Fruit fly (Drosophila melanogaster): ENCODE measurements around the gene hh.
A peak's percentile ranks its signal among the peaks of the same experiment; 100 is the strongest.

Gene hh

dm6 chr3R:23178052-23178591, 36.4 kb upstream of the hh start:
- TF ChIP-seq Abd-B (GFP tag; optimal IDR thresholded peaks at IDR 0.05) (no peak), Jra (GFP tag; optimal IDR thresholded peaks at IDR 0.05) (no peak), h (GFP tag; optimal IDR thresholded peaks at IDR 0.05) (peak; percentile 14), fru (GFP tag; optimal IDR thresholded peaks at IDR 0.05) (no peak)

DNA sequence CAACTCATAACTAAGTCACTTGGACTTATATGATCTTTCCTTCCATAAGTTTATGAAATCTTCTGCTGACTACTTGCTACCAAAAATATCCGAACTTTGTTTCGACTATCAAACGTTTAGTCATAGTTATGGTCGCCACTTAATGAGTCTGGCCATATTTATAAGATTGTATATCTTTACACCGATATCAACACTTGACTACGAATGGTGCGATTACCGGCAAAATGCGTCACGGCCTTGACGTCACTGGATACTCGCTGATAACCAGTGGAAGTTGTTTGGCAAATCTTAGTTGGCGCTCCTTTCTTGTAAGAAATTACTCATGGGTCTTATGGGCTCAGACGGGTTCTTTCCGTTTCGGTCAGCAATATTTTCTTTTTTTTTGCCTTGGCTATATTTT, 35.8 kb upstream of the hh start:
- no peak for TF ChIP-seq Rel (GFP tag; optimal IDR thresholded peaks at IDR 0.05)
- TF ChIP-seq Rel (tag; optimal IDR thresholded peaks at IDR 0.05) = peak; percentile 16
- no peak for TF ChIP-seq CrebA (GFP tag; optimal IDR thresholded peaks at IDR 0.05; ENCODE audit: borderline replicate concordance)

dm6 chr3R:23176445-23177087, 34.9 kb upstream of the hh start:
- TF ChIP-seq HLH106 (tag; optimal IDR thresholded peaks at IDR 0.05) (peak; percentile 33), Jra (GFP tag; optimal IDR thresholded peaks at IDR 0.05) (peak; percentile 42), Dfd (GFP tag; optimal IDR thresholded peaks at IDR 0.05) (no peak), sv (GFP tag; optimal IDR thresholded peaks at IDR 0.05) (peak; percentile 17), Sp1 (GFP tag; optimal IDR thresholded peaks at IDR 0.05) (peak; percentile 39), Abd-B (GFP tag; optimal IDR thresholded peaks at IDR 0.05) (no peak), CrebA (GFP tag; optimal IDR thresholded peaks at IDR 0.05; ENCODE audit: borderline replicate concordance) (no peak), Hnf4 (GFP tag; optimal IDR thresholded peaks at IDR 0.05) (peak; percentile 59), dmrt93B (GFP tag; optimal IDR thresholded peaks at IDR 0.05) (peak; percentile 23), Hr83 (GFP tag; optimal IDR thresholded peaks at IDR 0.05; ENCODE audit: poor library complexity, severe bottlenecking) (peak; percentile 91), GATAd (GFP tag; optimal IDR thresholded peaks at IDR 0.05) (peak; percentile 62), psq (GFP tag; optimal IDR thresholded peaks at IDR 0.05) (peak; percentile 14), jim (GFP tag; optimal IDR thresholded peaks at IDR 0.05) (no peak), br (GFP tag; optimal IDR thresholded peaks at IDR 0.05) (peak; percentile 78), Rel (GFP tag; optimal IDR thresholded peaks at IDR 0.05) (no peak), Rel (tag; optimal IDR thresholded peaks at IDR 0.05) (peak; percentile 5), fru (GFP tag; optimal IDR thresholded peaks at IDR 0.05) (peak; percentile 66), rgr (GFP tag; optimal IDR thresholded peaks at IDR 0.05) (peak; percentile 76), foxo (GFP tag; optimal IDR thresholded peaks at IDR 0.05) (peak in 1 of 2 experiments; percentile 63), OdsH (GFP tag; optimal IDR thresholded peaks at IDR 0.05) (peak; percentile 39), CG32264 (GFP tag; optimal IDR thresholded peaks at IDR 0.05) (peak; percentile 59), CG9705 (GFP tag; optimal IDR thresholded peaks at IDR 0.05) (peak; percentile 20), h (GFP tag; optimal IDR thresholded peaks at IDR 0.05) (peak; percentile 80), usp (GFP tag; optimal IDR thresholded peaks at IDR 0.05) (no peak), woc (GFP tag; optimal IDR thresholded peaks at IDR 0.05) (peak; percentile 7), ey (GFP tag; optimal IDR thresholded peaks at IDR 0.05) (peak; percentile 7), brk (GFP tag; optimal IDR thresholded peaks at IDR 0.05) (no peak)

- TF ChIP-seq Sp1 (GFP tag; optimal IDR thresholded peaks at IDR 0.05) (peak; percentile 97), Rel (GFP tag; optimal IDR thresholded peaks at IDR 0.05) (peak; percentile 83), Rel (tag; optimal IDR thresholded peaks at IDR 0.05) (peak; percentile 79), dl (GFP tag; optimal IDR thresholded peaks at IDR 0.05; ENCODE audit: insufficient read depth in 1 of 2, partially characterized antibody in 2 of 2) (peak in 1 of 2 experiments; percentile 30), br (GFP tag; optimal IDR thresholded peaks at IDR 0.05) (peak; percentile 98), CG9705 (GFP tag; optimal IDR thresholded peaks at IDR 0.05) (peak; percentile 84), fru (GFP tag; optimal IDR thresholded peaks at IDR 0.05) (peak; percentile 98), HLH106 (tag; optimal IDR thresholded peaks at IDR 0.05) (peak; percentile 97), jim (GFP tag; optimal IDR thresholded peaks at IDR 0.05) (no peak), Hnf4 (GFP tag; optimal IDR thresholded peaks at IDR 0.05) (peak; percentile 98), ey (GFP tag; optimal IDR thresholded peaks at IDR 0.05) (peak; percentile 98), Myc (optimal IDR thresholded peaks at IDR 0.05) (no peak), psq (GFP tag; optimal IDR thresholded peaks at IDR 0.05) (peak; percentile 95), CrebA (GFP tag; optimal IDR thresholded peaks at IDR 0.05; ENCODE audit: borderline replicate concordance) (no peak), Hr78 (GFP tag; optimal IDR thresholded peaks at IDR 0.05) (no peak), foxo (GFP tag; optimal IDR thresholded peaks at IDR 0.05) (peak; percentile 66 to 98), lola (GFP tag; optimal IDR thresholded peaks at IDR 0.05) (no peak), Dif (GFP tag; optimal IDR thresholded peaks at IDR 0.05; ENCODE audit: partially characterized antibody) (peak; percentile 72), GATAd (GFP tag; optimal IDR thresholded peaks at IDR 0.05) (peak; percentile 73), pan (optimal IDR thresholded peaks at IDR 0.05) (no peak), woc (GFP tag; optimal IDR thresholded peaks at IDR 0.05) (peak; percentile 92), dmrt93B (GFP tag; optimal IDR thresholded peaks at IDR 0.05) (peak; percentile 90), Hr83 (GFP tag; optimal IDR thresholded peaks at IDR 0.05; ENCODE audit: poor library complexity, severe bottlenecking) (peak; percentile 78), Mio (GFP tag; optimal IDR thresholded peaks at IDR 0.05) (peak; percentile 69), tai (GFP tag; optimal IDR thresholded peaks at IDR 0.05) (peak; percentile 94), sage (GFP tag; optimal IDR thresholded peaks at IDR 0.05) (peak; percentile 89), usp (GFP tag; optimal IDR thresholded peaks at IDR 0.05) (no peak), Vsx2 (GFP tag; optimal IDR thresholded peaks at IDR 0.05; ENCODE audit: partially characterized antibody) (no peak), OdsH (GFP tag; optimal IDR thresholded peaks at IDR 0.05) (peak; percentile 98), rgr (GFP tag; optimal IDR thresholded peaks at IDR 0.05) (peak; percentile 98), Abd-B (GFP tag; optimal IDR thresholded peaks at IDR 0.05) (no peak), Dfd (GFP tag; optimal IDR thresholded peaks at IDR 0.05) (no peak), N (GFP tag; optimal IDR thresholded peaks at IDR 0.05) (no peak), Jra (GFP tag; optimal IDR thresholded peaks at IDR 0.05) (peak; percentile 97), h (GFP tag; optimal IDR thresholded peaks at IDR 0.05) (peak; percentile 99), sv (GFP tag; optimal IDR thresholded peaks at IDR 0.05) (peak; percentile 69), brk (GFP tag; optimal IDR thresholded peaks at IDR 0.05) (peak; percentile 97)
These were observed 33.7 kb upstream of the hh start for dm6 chr3R:23175376-23175775.

Measured in whole organism, wandering third instar larva.